Fruit fly (Drosophila melanogaster) whole organism, wandering third instar larva: ENCODE data around the gene CG46397.

ENCODE experiments used
- Abd-B ChIP-seq: fragments of >200 bp; optimal IDR thresholded peaks from 2 replicates; lab custom pipeline; 2017; ENCODE audit warnings: missing biosample characterization, missing genetic modification characterization
- CG32264 ChIP-seq: fragments of 200-800 bp; sonication (Bioruptor generic); optimal IDR thresholded peaks from 2 replicates; lab custom pipeline; 2016; ENCODE audit warnings: missing biosample characterization, missing genetic modification characterization
- CG9705 ChIP-seq: fragments of 200-800 bp; sonication (Bioruptor generic); optimal IDR thresholded peaks from 2 replicates; lab custom pipeline; 2018; ENCODE audit warnings: missing biosample characterization, mild to moderate bottlenecking, missing genetic modification characterization
- CrebA ChIP-seq: fragments of 200-800 bp; sonication (Bioruptor generic); optimal IDR thresholded peaks from 2 replicates; lab custom pipeline; 2016; ENCODE audit warnings: missing biosample characterization, mild to moderate bottlenecking, missing genetic modification characterization, borderline replicate concordance
- Dfd ChIP-seq: fragments of >200 bp; optimal IDR thresholded peaks from 2 replicates; lab custom pipeline; 2017; ENCODE audit warnings: missing biosample characterization, missing genetic modification characterization
- Dif ChIP-seq: fragments of 200-275, 200-300 bp; sonication (Bioruptor generic); optimal IDR thresholded peaks from 2 replicates; lab custom pipeline; 2018; ENCODE audit warnings: missing biosample characterization, missing genetic modification characterization; ENCODE audit not compliant: partially characterized antibody
- GATAd ChIP-seq: sonication (Bioruptor generic); optimal IDR thresholded peaks from 2 replicates; lab custom pipeline; 2016; ENCODE audit warnings: missing biosample characterization, missing genetic modification characterization
- HLH106 ChIP-seq: fragments of 200-800 bp; optimal IDR thresholded peaks from 3 replicates; lab custom pipeline; 2019; ENCODE audit warnings: missing biosample characterization, mild to moderate bottlenecking, missing genetic modification characterization, moderate library complexity
- Hnf4 ChIP-seq: fragments of 200-800 bp; sonication (Bioruptor generic); optimal IDR thresholded peaks from 2 replicates; lab custom pipeline; 2016; ENCODE audit warnings: missing biosample characterization, mild to moderate bottlenecking, missing genetic modification characterization
- Hr78 ChIP-seq: fragments of >200 bp; optimal IDR thresholded peaks from 2 replicates; lab custom pipeline; 2017; ENCODE audit warnings: missing biosample characterization, missing genetic modification characterization
- Hr83 ChIP-seq: fragments of 200-300 bp; sonication (Bioruptor generic); optimal IDR thresholded peaks from 2 replicates; lab custom pipeline; 2016; ENCODE audit warnings: missing biosample characterization, mild to moderate bottlenecking, missing genetic modification characterization, moderate library complexity; ENCODE audit not compliant: poor library complexity, severe bottlenecking
- Jra ChIP-seq: sonication (Bioruptor generic); optimal IDR thresholded peaks from 2 replicates; lab custom pipeline; 2016; ENCODE audit warnings: missing biosample characterization, missing genetic modification characterization
- Mio ChIP-seq: sonication (Bioruptor generic); optimal IDR thresholded peaks from 2 replicates; lab custom pipeline; 2016; ENCODE audit warnings: missing biosample characterization, missing genetic modification characterization
- Myc ChIP-seq: fragments of >200 bp; optimal IDR thresholded peaks from 2 replicates; lab custom pipeline; 2017
- N ChIP-seq: fragments of >200 bp; optimal IDR thresholded peaks from 2 replicates; lab custom pipeline; 2018; ENCODE audit warnings: missing biosample characterization, missing external identifiers, missing genetic modification characterization
- OdsH ChIP-seq: fragments of 200-800 bp; sonication (Bioruptor generic); optimal IDR thresholded peaks from 2 replicates; lab custom pipeline; 2016; ENCODE audit warnings: missing biosample characterization, mild to moderate bottlenecking, missing genetic modification characterization
- Rel ChIP-seq, 2 experiments: fragments of 200-800 bp; sonication (Bioruptor generic) in 1 of 2; optimal IDR thresholded peaks; 2 replicates in 1 of 2; 3 replicates in 1 of 2; lab custom pipeline; 2016 to 2019; ENCODE audit warnings: mild to moderate bottlenecking in 2 of 2, missing biosample characterization in 2 of 2, missing genetic modification characterization in 2 of 2, moderate library complexity in 1 of 2
- Sp1 ChIP-seq: fragments of 200-800 bp; sonication (Bioruptor generic); optimal IDR thresholded peaks from 3 replicates; lab custom pipeline; 2019; ENCODE audit warnings: missing biosample characterization, mild to moderate bottlenecking, missing genetic modification characterization, moderate library complexity
- Vsx2 ChIP-seq: fragments of 200-300, 225-300 bp; sonication (Bioruptor generic); optimal IDR thresholded peaks from 2 replicates; lab custom pipeline; 2018; ENCODE audit warnings: missing biosample characterization, missing genetic modification characterization; ENCODE audit not compliant: partially characterized antibody
- br ChIP-seq: fragments of 200-800 bp; sonication (Bioruptor generic); optimal IDR thresholded peaks from 2 replicates; lab custom pipeline; 2016; ENCODE audit warnings: missing biosample characterization, missing genetic modification characterization
- brk ChIP-seq: fragments of 200-800 bp; sonication (Bioruptor generic); optimal IDR thresholded peaks from 2 replicates; lab custom pipeline; 2016; ENCODE audit warnings: missing biosample characterization, mild to moderate bottlenecking, missing genetic modification characterization
- dl ChIP-seq, 2 experiments: fragments of 175-275, 200-275 bp in 1 of 2; fragments of 200-275 bp in 1 of 2; sonication (Bioruptor generic); optimal IDR thresholded peaks; lab custom pipeline; 2018; ENCODE audit warnings: mild to moderate bottlenecking in 2 of 2, missing biosample characterization in 2 of 2, missing genetic modification characterization in 2 of 2, moderate library complexity in 2 of 2; ENCODE audit not compliant: partially characterized antibody in 2 of 2, insufficient read depth in 1 of 2
- dmrt93B ChIP-seq: fragments of 200-800 bp; sonication (Bioruptor generic); optimal IDR thresholded peaks from 2 replicates; lab custom pipeline; 2018; ENCODE audit warnings: missing biosample characterization, mild to moderate bottlenecking, missing genetic modification characterization
- dsf ChIP-seq: sonication (Bioruptor generic); optimal IDR thresholded peaks from 2 replicates; lab custom pipeline; 2016; ENCODE audit warnings: missing biosample characterization, missing genetic modification characterization, borderline replicate concordance
- ey ChIP-seq: fragments of 200-800 bp; sonication (Bioruptor generic); optimal IDR thresholded peaks from 2 replicates; lab custom pipeline; 2016; ENCODE audit warnings: missing biosample characterization, missing genetic modification characterization
- foxo ChIP-seq, 2 experiments: fragments of 200-800 bp; sonication (Bioruptor generic); optimal IDR thresholded peaks; 2 replicates in 1 of 2; 3 replicates in 1 of 2; lab custom pipeline; 2016 to 2017; ENCODE audit warnings: missing biosample characterization in 2 of 2, missing genetic modification characterization in 2 of 2
- fru ChIP-seq: fragments of 200-800 bp; sonication (Bioruptor generic); optimal IDR thresholded peaks from 3 replicates; lab custom pipeline; 2016; ENCODE audit warnings: missing biosample characterization, mild to moderate bottlenecking, missing genetic modification characterization
- h ChIP-seq: fragments of 200-800 bp; sonication (Bioruptor generic); optimal IDR thresholded peaks from 3 replicates; lab custom pipeline; 2016; ENCODE audit warnings: missing biosample characterization, mild to moderate bottlenecking, missing genetic modification characterization
- jim ChIP-seq: fragments of 175-275, 200-325 bp; sonication (Bioruptor generic); optimal IDR thresholded peaks from 2 replicates; lab custom pipeline; 2016; ENCODE audit warnings: missing biosample characterization, mild to moderate bottlenecking, missing genetic modification characterization
- lola ChIP-seq: fragments of >200 bp; optimal IDR thresholded peaks from 2 replicates; lab custom pipeline; 2017; ENCODE audit warnings: missing biosample characterization, missing genetic modification characterization
- pan ChIP-seq: fragments of >200 bp; optimal IDR thresholded peaks from 2 replicates; lab custom pipeline; 2017
- psq ChIP-seq: fragments of 200-800 bp; sonication (Bioruptor generic); optimal IDR thresholded peaks from 3 replicates; lab custom pipeline; 2017; ENCODE audit warnings: missing biosample characterization, mild to moderate bottlenecking, missing genetic modification characterization, moderate library complexity
- rgr ChIP-seq: fragments of 200-800 bp; sonication (Bioruptor generic); optimal IDR thresholded peaks from 3 replicates; lab custom pipeline; 2016; ENCODE audit warnings: missing biosample characterization, mild to moderate bottlenecking, missing genetic modification characterization
- sage ChIP-seq: fragments of 200-800 bp; sonication (Bioruptor generic); optimal IDR thresholded peaks from 2 replicates; lab custom pipeline; 2016; ENCODE audit warnings: missing biosample characterization, mild to moderate bottlenecking, missing genetic modification characterization
- sv ChIP-seq: fragments of 200-800 bp; sonication (Bioruptor generic); optimal IDR thresholded peaks from 3 replicates; lab custom pipeline; 2016; ENCODE audit warnings: missing biosample characterization, missing genetic modification characterization
- tai ChIP-seq: sonication (Bioruptor generic); optimal IDR thresholded peaks from 2 replicates; lab custom pipeline; 2016; ENCODE audit warnings: missing biosample characterization, missing genetic modification characterization
- usp ChIP-seq: fragments of >200 bp; optimal IDR thresholded peaks from 2 replicates; lab custom pipeline; 2017; ENCODE audit warnings: missing biosample characterization, missing genetic modification characterization
- woc ChIP-seq: sonication (Bioruptor generic); optimal IDR thresholded peaks from 2 replicates; lab custom pipeline; 2016; ENCODE audit warnings: missing biosample characterization, mild to moderate bottlenecking, missing genetic modification characterization

The CG46397 gene

DNA sequence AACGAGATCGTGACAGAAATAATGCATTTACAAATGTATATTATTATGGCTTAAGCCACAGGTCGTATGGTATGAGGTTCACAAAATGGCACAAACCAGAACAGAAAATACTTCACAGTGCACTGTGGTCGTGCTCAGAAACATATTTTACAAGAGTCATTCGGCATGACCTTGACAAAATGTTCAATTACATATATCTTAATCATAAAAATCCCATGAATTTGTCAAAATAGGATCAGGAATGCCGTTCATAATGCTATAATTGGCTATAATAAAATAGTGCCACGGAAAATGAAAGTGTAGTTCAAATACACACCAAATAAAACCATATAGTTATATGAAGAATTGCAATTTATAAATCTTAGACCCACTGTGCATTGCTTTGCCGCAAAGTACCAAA, 27.4 kb upstream of the CG46397 start:
- no peak for TF ChIP-seq br
- TF ChIP-seq Jra (GFP tag; lab: Kevin White, UChicago) = no peak
- TF ChIP-seq Myc (lab: Kevin White, UChicago) = no peak
- TF ChIP-seq Rel (GFP tag; optimal IDR thresholded peaks at IDR 0.05; lab: Kevin White, UChicago) = no peak
- no peak for TF ChIP-seq Rel (tag; optimal IDR thresholded peaks at IDR 0.05; lab: Kevin White, UChicago)
- no peak for TF ChIP-seq CrebA (GFP tag; lab: Kevin White, UChicago)
- TF ChIP-seq, all 38 proteins: peak for 0

DNA sequence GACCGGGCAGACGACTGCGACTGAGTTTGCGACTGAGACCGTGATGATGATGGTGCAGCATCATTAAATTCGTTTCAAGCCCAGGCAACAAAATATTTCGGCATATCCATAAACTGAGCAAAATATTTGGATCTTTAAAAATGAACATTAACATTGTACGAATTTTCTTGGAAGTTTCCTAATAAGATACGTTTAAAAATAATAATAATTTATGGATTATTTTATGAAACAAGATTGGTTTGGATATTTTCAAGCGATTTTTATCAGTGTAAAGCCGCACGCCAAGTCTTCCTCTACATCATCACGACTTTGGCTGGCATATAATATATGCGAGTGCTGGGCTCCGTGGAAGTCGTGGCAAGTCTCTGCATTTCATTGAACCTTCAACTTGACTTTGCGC, 26.8 kb upstream of the CG46397 start:
- no peak for TF ChIP-seq Hr83 (GFP tag; lab: Kevin White, UChicago)
- TF ChIP-seq Myc (lab: Kevin White, UChicago) = no peak
- peak; percentile 78 for TF ChIP-seq br
- no peak for TF ChIP-seq dsf
- TF ChIP-seq OdsH (GFP tag; lab: Kevin White, UChicago) = peak; percentile 87
- peak; percentile 49 for TF ChIP-seq dmrt93B (GFP tag; lab: Kevin White, UChicago)
- TF ChIP-seq GATAd (GFP tag; lab: Kevin White, UChicago) = no peak
- peak; percentile 91 for TF ChIP-seq h
- peak; percentile 69 for TF ChIP-seq Rel (GFP tag; optimal IDR thresholded peaks at IDR 0.05; lab: Kevin White, UChicago)
- TF ChIP-seq Rel (tag; optimal IDR thresholded peaks at IDR 0.05; lab: Kevin White, UChicago) = no peak
- no peak for TF ChIP-seq Mio (GFP tag; lab: Kevin White, UChicago)
- no peak for TF ChIP-seq Hr78 (GFP tag; lab: Kevin White, UChicago)
- TF ChIP-seq pan (lab: Kevin White, UChicago) = no peak
- TF ChIP-seq usp (GFP tag; lab: Kevin White, UChicago) = no peak
- TF ChIP-seq Vsx2 = no peak
- no peak for TF ChIP-seq dl (GFP tag; optimal IDR thresholded peaks at IDR 0.05; lab: Kevin White, UChicago; ENCODE audit: insufficient read depth in 1 of 2, partially characterized antibody in 2 of 2)
- peak; percentile 75 for TF ChIP-seq Sp1
- TF ChIP-seq jim (GFP tag; lab: Kevin White, UChicago) = no peak
- peak; percentile 89 for TF ChIP-seq rgr (GFP tag; lab: Kevin White, UChicago)
- peak; percentile 81 for TF ChIP-seq Hnf4 (GFP tag; lab: Kevin White, UChicago)
- TF ChIP-seq CG32264 (GFP tag; lab: Kevin White, UChicago) = peak; percentile 55
- TF ChIP-seq CG9705 (GFP tag; lab: Kevin White, UChicago) = no peak
- TF ChIP-seq Abd-B (GFP tag; lab: Kevin White, UChicago) = no peak
- TF ChIP-seq fru (GFP tag; lab: Kevin White, UChicago) = peak; percentile 88
- peak in 1 of 2 experiments; percentile 89 for TF ChIP-seq foxo (GFP tag; optimal IDR thresholded peaks at IDR 0.05; lab: Kevin White, UChicago)
- TF ChIP-seq ey (GFP tag; lab: Kevin White, UChicago) = peak; percentile 82
- TF ChIP-seq sage = peak; percentile 76
- peak; percentile 81 for TF ChIP-seq HLH106 (tag; lab: Kevin White, UChicago)
- TF ChIP-seq sv (GFP tag; lab: Kevin White, UChicago) = no peak
- TF ChIP-seq Dfd = no peak
- TF ChIP-seq N (GFP tag; lab: Kevin White, UChicago) = no peak
- TF ChIP-seq Dif (GFP tag; lab: Kevin White, UChicago) = no peak
- TF ChIP-seq brk (GFP tag; lab: Kevin White, UChicago) = peak; percentile 88
- TF ChIP-seq tai = no peak
- no peak for TF ChIP-seq lola (GFP tag; lab: Kevin White, UChicago)
- no peak for TF ChIP-seq CrebA (GFP tag; lab: Kevin White, UChicago)
- peak; percentile 46 for TF ChIP-seq Jra (GFP tag; lab: Kevin White, UChicago)
- TF ChIP-seq psq (GFP tag; lab: Kevin White, UChicago) = peak; percentile 79
- peak; percentile 82 for TF ChIP-seq woc

DNA sequence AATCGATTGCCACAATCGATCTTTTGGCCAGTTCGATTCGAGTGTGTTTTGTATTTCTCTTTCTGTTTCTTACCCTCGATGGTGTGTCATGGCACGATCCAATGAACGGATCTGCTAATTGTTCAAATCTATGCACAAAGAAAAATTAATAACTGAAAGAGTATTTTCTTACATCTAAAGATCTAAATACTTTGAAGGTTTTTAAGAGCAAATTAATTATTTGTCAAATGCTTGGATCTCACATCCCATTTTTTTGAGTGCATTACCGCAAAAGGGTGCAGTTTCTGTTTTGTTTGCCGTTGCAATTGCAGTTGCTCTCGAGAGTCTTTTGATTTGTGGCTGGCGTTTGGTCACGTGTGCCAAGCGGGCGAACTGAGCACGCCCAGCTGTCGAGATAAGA, 25.1 kb upstream of the CG46397 start:
- TF ChIP-seq Rel (GFP tag; optimal IDR thresholded peaks at IDR 0.05; lab: Kevin White, UChicago) (no peak), Rel (tag; optimal IDR thresholded peaks at IDR 0.05; lab: Kevin White, UChicago) (no peak), Abd-B (GFP tag; lab: Kevin White, UChicago) (no peak), GATAd (GFP tag; lab: Kevin White, UChicago) (no peak), Hr83 (GFP tag; lab: Kevin White, UChicago) (no peak), CrebA (GFP tag; lab: Kevin White, UChicago) (no peak), dmrt93B (GFP tag; lab: Kevin White, UChicago) (no peak)
- TF ChIP-seq, all 38 proteins: peak for 0
